Fruit fly (Drosophila melanogaster) whole organism, prepupa: ENCODE results near the gene Socs36E.

Experiments
- CG10669 ChIP-seq: fragments of 200-800 bp; sonication (Bioruptor generic); optimal IDR thresholded peaks from 3 replicates; lab custom pipeline; 2018; ENCODE audit warnings: missing biosample characterization, mild to moderate bottlenecking, missing genetic modification characterization, moderate library complexity
- CG11762 ChIP-seq: fragments of 200-800 bp; sonication (Bioruptor generic); optimal IDR thresholded peaks from 3 replicates; lab custom pipeline; 2016; ENCODE audit warnings: missing biosample characterization, missing genetic modification characterization; ENCODE audit not compliant: insufficient read depth
- CG11902 ChIP-seq: fragments of 200-800 bp; sonication (Bioruptor generic); optimal IDR thresholded peaks from 3 replicates; lab custom pipeline; 2016; ENCODE audit warnings: missing biosample characterization, missing genetic modification characterization
- CG15336 ChIP-seq: fragments of 200-800 bp; sonication (Bioruptor generic); IDR thresholded peaks from 2 replicates; pipeline ENCODE4 v1.3.6; 2022; ENCODE audit warnings: missing biosample characterization, missing genetic modification characterization
- CG3032 ChIP-seq: fragments of 200-800 bp; optimal IDR thresholded peaks from 2 replicates; lab custom pipeline; 2019; ENCODE audit warnings: missing biosample characterization, mild to moderate bottlenecking, missing genetic modification characterization, moderate library complexity
- CG32006 ChIP-seq: fragments of 200-800 bp; sonication (Bioruptor generic); optimal IDR thresholded peaks from 3 replicates; lab custom pipeline; 2017; ENCODE audit warnings: missing biosample characterization, mild to moderate bottlenecking, missing genetic modification characterization
- CG3919 ChIP-seq: fragments of 200-800 bp; sonication (Bioruptor generic); optimal IDR thresholded peaks from 3 replicates; lab custom pipeline; 2016; ENCODE audit warnings: missing biosample characterization, missing genetic modification characterization
- CG4318 ChIP-seq: fragments of 200-800 bp; sonication (Bioruptor generic); optimal IDR thresholded peaks from 3 replicates; lab custom pipeline; 2017; ENCODE audit warnings: missing biosample characterization, mild to moderate bottlenecking, missing genetic modification characterization
- CG6163 ChIP-seq: fragments of 200-800 bp; sonication (Bioruptor generic); IDR thresholded peaks from 3 replicates; pipeline ENCODE4 v1.3.6; 2022; ENCODE audit warnings: missing biosample characterization, missing genetic modification characterization
- CG6276 ChIP-seq: fragments of 200-800 bp; sonication (Bioruptor generic); optimal IDR thresholded peaks from 2 replicates; lab custom pipeline; 2017; ENCODE audit warnings: missing biosample characterization, mild to moderate bottlenecking, missing genetic modification characterization
- CG6808 ChIP-seq: fragments of 200-800 bp; sonication (Bioruptor generic); optimal IDR thresholded peaks from 3 replicates; lab custom pipeline; 2017; ENCODE audit warnings: missing biosample characterization, missing genetic modification characterization, mild to moderate bottlenecking, moderate library complexity, missing genetic modification reagents
- CG8319 ChIP-seq: fragments of 200-800 bp; sonication (Bioruptor generic); optimal IDR thresholded peaks from 3 replicates; lab custom pipeline; 2016; ENCODE audit warnings: missing biosample characterization, missing genetic modification characterization
- CG8632 ChIP-seq: fragments of 200-800 bp; sonication (Bioruptor generic); optimal IDR thresholded peaks from 3 replicates; lab custom pipeline; 2016; ENCODE audit warnings: missing biosample characterization, missing genetic modification characterization
- CG9139 ChIP-seq: fragments of 200-800 bp; sonication (Bioruptor generic); optimal IDR thresholded peaks from 3 replicates; lab custom pipeline; 2017; ENCODE audit warnings: missing biosample characterization, mild to moderate bottlenecking, missing genetic modification characterization
- Eip75B ChIP-seq: fragments of 200-800 bp; sonication (Bioruptor generic); optimal IDR thresholded peaks from 3 replicates; lab custom pipeline; 2016; ENCODE audit warnings: missing biosample characterization, missing genetic modification characterization
- Ets21C ChIP-seq: fragments of 200-800 bp; sonication (Bioruptor generic); optimal IDR thresholded peaks from 3 replicates; lab custom pipeline; 2016; ENCODE audit warnings: missing biosample characterization, missing genetic modification characterization
- Ets96B ChIP-seq: fragments of 200-800 bp; optimal IDR thresholded peaks from 2 replicates; lab custom pipeline; 2019; ENCODE audit warnings: missing biosample characterization, mild to moderate bottlenecking, missing genetic modification characterization, moderate library complexity
- Hr38 ChIP-seq: sonication (Bioruptor generic); optimal IDR thresholded peaks from 2 replicates; lab custom pipeline; 2016; ENCODE audit warnings: missing biosample characterization, missing genetic modification characterization
- Hr39 ChIP-seq: fragments of 200-800 bp; sonication (Bioruptor generic); optimal IDR thresholded peaks from 2 replicates; lab custom pipeline; 2016; ENCODE audit warnings: missing biosample characterization, missing genetic modification characterization
- OdsH ChIP-seq: fragments of 200-800 bp; sonication (Bioruptor generic); optimal IDR thresholded peaks from 3 replicates; lab custom pipeline; 2016; ENCODE audit warnings: missing biosample characterization, missing genetic modification characterization
- Smox ChIP-seq: fragments of 200-800 bp; sonication (Bioruptor generic); optimal IDR thresholded peaks from 3 replicates; lab custom pipeline; 2016; ENCODE audit warnings: missing biosample characterization, missing genetic modification characterization
- Sox102F ChIP-seq: fragments of 200-800 bp; sonication (Bioruptor generic); optimal IDR thresholded peaks from 2 replicates; lab custom pipeline; 2016; ENCODE audit warnings: missing biosample characterization, mild to moderate bottlenecking, missing genetic modification characterization
- acj6 ChIP-seq: fragments of 200-800 bp; sonication (Bioruptor generic); optimal IDR thresholded peaks from 3 replicates; lab custom pipeline; 2016; ENCODE audit warnings: missing biosample characterization, missing genetic modification characterization
- cyc ChIP-seq: fragments of 200-800 bp; sonication (Bioruptor generic); optimal IDR thresholded peaks from 3 replicates; lab custom pipeline; 2016; ENCODE audit warnings: missing biosample characterization, missing genetic modification characterization
- dac ChIP-seq: fragments of 200-800 bp; sonication (Bioruptor generic); optimal IDR thresholded peaks from 2 replicates; lab custom pipeline; 2017; ENCODE audit warnings: missing biosample characterization, mild to moderate bottlenecking, missing genetic modification characterization
- dsx ChIP-seq: fragments of 200-800 bp; optimal IDR thresholded peaks from 3 replicates; lab custom pipeline; 2019; ENCODE audit warnings: missing biosample characterization, mild to moderate bottlenecking, missing genetic modification characterization, moderate library complexity; ENCODE audit not compliant: poor library complexity, severe bottlenecking
- eg ChIP-seq: fragments of 200-800 bp; sonication (Bioruptor generic); IDR thresholded peaks from 3 replicates; pipeline ENCODE4 v1.3.6; 2022; ENCODE audit warnings: missing biosample characterization, missing genetic modification characterization
- esn ChIP-seq: fragments of 200-800 bp; sonication (Bioruptor generic); optimal IDR thresholded peaks from 2 replicates; lab custom pipeline; 2016; ENCODE audit warnings: missing biosample characterization, mild to moderate bottlenecking, missing genetic modification characterization, moderate library complexity
- fd59A ChIP-seq: fragments of 200-800 bp; sonication (Bioruptor generic); optimal IDR thresholded peaks from 2 replicates; lab custom pipeline; 2017; ENCODE audit warnings: missing biosample characterization, mild to moderate bottlenecking, missing genetic modification characterization, missing genetic modification reagents
- fkh ChIP-seq: fragments of 200-800 bp; sonication (Bioruptor generic); optimal IDR thresholded peaks from 3 replicates; lab custom pipeline; 2017; ENCODE audit warnings: missing biosample characterization, mild to moderate bottlenecking, missing genetic modification characterization, moderate library complexity
- net ChIP-seq: fragments of 200-800 bp; sonication (Bioruptor generic); optimal IDR thresholded peaks from 3 replicates; lab custom pipeline; 2016; ENCODE audit warnings: missing biosample characterization, missing genetic modification characterization
- pdm3 ChIP-seq: fragments of 200-800 bp; sonication (Bioruptor generic); optimal IDR thresholded peaks from 3 replicates; lab custom pipeline; 2016; ENCODE audit warnings: missing biosample characterization, missing genetic modification characterization
- salr ChIP-seq, 2 experiments: fragments of 200-800 bp; sonication (Bioruptor generic); optimal IDR thresholded peaks; 3 replicates each; lab custom pipeline; 2016 to 2018; ENCODE audit warnings: missing biosample characterization in 2 of 2, missing genetic modification characterization in 2 of 2, mild to moderate bottlenecking in 1 of 2
- svp ChIP-seq: fragments of 200-800 bp; sonication (Bioruptor generic); peaks from one replicate; lab custom pipeline; 2016; ENCODE audit warnings: missing biosample characterization, missing genetic modification characterization
- vri ChIP-seq: fragments of 200-800 bp; sonication (Bioruptor generic); optimal IDR thresholded peaks from 3 replicates; lab custom pipeline; 2016; ENCODE audit warnings: missing biosample characterization, mild to moderate bottlenecking, missing genetic modification characterization

The Socs36E gene

dm6 chr2L:18184648-18185243 lies 32.5 kb upstream of the Socs36E start, which contains the start of gene Ptp36E (continued):
- TF ChIP-seq CG11762 (GFP tag; lab: Kevin White, UChicago) (peak; percentile 23), fd59A (GFP tag; lab: Kevin White, UChicago) (no peak), CG3032 (no peak), Ets96B (tag; lab: Kevin White, UChicago) (peak; percentile 72), dsx (GFP tag; lab: Kevin White, UChicago) (no peak), CG8632 (GFP tag; lab: Kevin White, UChicago) (no peak), Eip75B (GFP tag; lab: Kevin White, UChicago) (peak; percentile 32), CG6808 (GFP tag; lab: Kevin White, UChicago) (peak; percentile 20), CG9139 (GFP tag; lab: Kevin White, UChicago) (no peak), CG6276 (GFP tag; lab: Kevin White, UChicago) (peak; percentile 77), fkh (no peak), eg (peak; percentile 78), Sox102F (GFP tag; lab: Kevin White, UChicago) (no peak), Smox (GFP tag; lab: Kevin White, UChicago) (no peak), CG11902 (no peak), pdm3 (GFP tag; lab: Kevin White, UChicago) (peak; percentile 45), cyc (GFP tag; lab: Kevin White, UChicago) (no peak), dac (no peak), CG3919 (GFP tag; lab: Kevin White, UChicago) (peak; percentile 12), CG8319 (GFP tag; lab: Kevin White, UChicago) (no peak), salr (GFP tag; optimal IDR thresholded peaks at IDR 0.05; lab: Kevin White, UChicago) (peak in 1 of 2 experiments; percentile 61), CG15336 (GFP tag; lab: Robert Waterston, UW) (peak; percentile 84)

- TF ChIP-seq eg (no peak), Smox (GFP tag; lab: Kevin White, UChicago) (no peak), CG11902 (no peak), esn (no peak), acj6 (GFP tag; lab: Kevin White, UChicago) (no peak), CG4318 (GFP tag; lab: Kevin White, UChicago) (no peak)
- TF ChIP-seq, all 60 proteins: peak for 0
These were observed 7.0 kb upstream of the Socs36E start, which contains the start of gene JMJD4 for dm6 chr2L:18159172-18159571. JMJD4 (minus strand) TSS chr2L:18159272.

dm6 chr2L:18158622-18159043 lies 6.4 kb upstream of the Socs36E start:
- TF ChIP-seq fkh (peak; percentile 20), Hr38 (no peak)
- TF ChIP-seq, all 60 proteins: peak for 1

- TF ChIP-seq net (GFP tag; lab: Kevin White, UChicago) (no peak), Eip75B (GFP tag; lab: Kevin White, UChicago) (no peak), fd59A (GFP tag; lab: Kevin White, UChicago) (no peak), CG11762 (GFP tag; lab: Kevin White, UChicago) (no peak)
These were observed 3.7 kb upstream of the Socs36E start, which contains the start of gene CG5783 for dm6 chr2L:18155877-18156276. CG5783 (plus strand) TSS chr2L:18156043.

- TF ChIP-seq cyc (GFP tag; lab: Kevin White, UChicago): no peak
- no peak for TF ChIP-seq CG6163 (GFP tag; lab: Robert Waterston, UW)
- no peak for TF ChIP-seq CG8632 (GFP tag; lab: Kevin White, UChicago)
- TF ChIP-seq CG32006: no peak
- no peak for TF ChIP-seq CG8319 (GFP tag; lab: Kevin White, UChicago)
- no peak for TF ChIP-seq OdsH (GFP tag; lab: Kevin White, UChicago)
- TF ChIP-seq vri: no peak
- no peak for TF ChIP-seq CG10669 (GFP tag; lab: Kevin White, UChicago)
- TF ChIP-seq Hr39 (GFP tag; lab: Kevin White, UChicago): no peak
- TF ChIP-seq svp (GFP tag; lab: Kevin White, UChicago): no peak
- TF ChIP-seq Ets21C (GFP tag; lab: Kevin White, UChicago): no peak
- no peak for TF ChIP-seq CG4318 (GFP tag; lab: Kevin White, UChicago)
- TF ChIP-seq Ets96B (tag; lab: Kevin White, UChicago): no peak
- TF ChIP-seq dac: no peak
These were observed 2.3 kb upstream of the Socs36E start, which contains the start of gene CG15155 for dm6 chr2L:18154551-18154950. CG15155 (plus strand) TSS chr2L:18154851.
